Worm (Caenorhabditis elegans): Measurements from ENCODE around the gene T24D5.1.

- no peak for TF ChIP-seq elt-1 (tag; optimal IDR thresholded peaks at IDR 0.05; ENCODE audit: borderline replicate concordance, insufficient read depth)
- no peak for TF ChIP-seq nhr-76 (tag; optimal IDR thresholded peaks at IDR 0.05)
- TF ChIP-seq ceh-39 (tag; optimal IDR thresholded peaks at IDR 0.05) = no peak
- TF ChIP-seq flh-1 (GFP tag; optimal IDR thresholded peaks at IDR 0.05) = no peak
- TF ChIP-seq unc-62 (GFP tag; optimal IDR thresholded peaks at IDR 0.05) = no peak
- TF ChIP-seq lin-32 (GFP tag; optimal IDR thresholded peaks at IDR 0.05) = no peak
- TF ChIP-seq nhr-237 (tag; optimal IDR thresholded peaks at IDR 0.05) = no peak
- TF ChIP-seq elt-3 (tag; optimal IDR thresholded peaks at IDR 0.05) = no peak
- TF ChIP-seq blmp-1 (tag; optimal IDR thresholded peaks at IDR 0.05) = no peak
- TF ChIP-seq lsy-2 (tag; optimal IDR thresholded peaks at IDR 0.05) = no peak
- no peak for TF ChIP-seq cnd-1 (tag; optimal IDR thresholded peaks at IDR 0.05)
Measured at ce11 chrX:12574473-12574872, at the start of gene T24D5.1.
